Worm (Caenorhabditis elegans) whole organism, L4 larva: Measurements from ENCODE around the gene T26G10.1.
A peak's percentile ranks its signal among the peaks of the same experiment; 100 is the strongest.

Experiments used
- F26F4.8 ChIP-seq: fragments of 200-800 bp; sonication (Bioruptor generic); conservative IDR thresholded peaks from 2 replicates; pipeline ENCODE4 v1.3.6; 2022; ENCODE audit warnings: missing genetic modification characterization, missing compliant biosample characterization
- F37D6.2 ChIP-seq: sonication (generic microtip); optimal IDR thresholded peaks from 2 replicates; lab custom pipeline; 2016; ENCODE audit warnings: mild to moderate bottlenecking, missing genetic modification characterization, missing compliant biosample characterization
- R02D3.7 ChIP-seq: fragments of 150-350 bp; sonication (generic microtip); optimal IDR thresholded peaks from 3 replicates; lab custom pipeline; 2014; ENCODE audit warnings: missing biosample characterization, missing genetic modification characterization
- T20F7.1 ChIP-seq: fragments of 200-800 bp; sonication (Bioruptor generic); optimal IDR thresholded peaks from 2 replicates; lab custom pipeline; 2018; ENCODE audit warnings: mild to moderate bottlenecking, missing genetic modification characterization, missing compliant biosample characterization
- ZK337.2 ChIP-seq: fragments of 200-800 bp; sonication (Bioruptor generic); IDR thresholded peaks from 2 replicates; pipeline ENCODE4 v1.3.6; 2022; ENCODE audit warnings: missing genetic modification reagents, missing genetic modification characterization, missing compliant biosample characterization
- ZK546.5 ChIP-seq, 2 experiments: sonication (generic microtip); optimal IDR thresholded peaks; 2 replicates each; lab custom pipeline; 2017; ENCODE audit warnings: missing biosample characterization in 2 of 2, missing genetic modification characterization in 2 of 2
- aha-1 ChIP-seq: fragments of 150-350 bp; peaks from one replicate; lab custom pipeline; 2014; ENCODE audit warnings: missing biosample characterization, missing genetic modification characterization
- ama-1 ChIP-seq: fragments of 150-350 bp; optimal IDR thresholded peaks from 2 replicates; lab custom pipeline; 2014; ENCODE audit warnings: inconsistent platforms, mixed read lengths
- ceh-20 ChIP-seq: fragments of 200-800 bp; sonication (Bioruptor generic); IDR thresholded peaks from 2 replicates; pipeline ENCODE4 v1.3.6; 2022; ENCODE audit warnings: missing genetic modification reagents, missing genetic modification characterization, missing compliant biosample characterization
- ceh-28 ChIP-seq: fragments of 150-350 bp; optimal IDR thresholded peaks from 2 replicates; lab custom pipeline; 2014; ENCODE audit warnings: missing biosample characterization, missing genetic modification reagents, missing genetic modification characterization
- ceh-32 ChIP-seq: sonication (generic microtip); optimal IDR thresholded peaks from 2 replicates; lab custom pipeline; 2016; ENCODE audit warnings: mild to moderate bottlenecking, missing genetic modification characterization, missing compliant biosample characterization; ENCODE audit not compliant: poor library complexity
- ceh-62 ChIP-seq: sonication (generic microtip); optimal IDR thresholded peaks from 2 replicates; lab custom pipeline; 2017; ENCODE audit warnings: missing biosample characterization, missing genetic modification characterization
- ceh-82 ChIP-seq: sonication (generic microtip); optimal IDR thresholded peaks from 2 replicates; lab custom pipeline; 2017; ENCODE audit warnings: missing biosample characterization, missing genetic modification characterization
- ces-1 ChIP-seq: fragments of 150-350 bp; sonication (generic microtip); optimal IDR thresholded peaks from 4 replicates; lab custom pipeline; 2014; ENCODE audit warnings: missing biosample characterization, missing genetic modification reagents, missing genetic modification characterization
- daf-12 ChIP-seq: fragments of 150-350 bp; optimal IDR thresholded peaks from 2 replicates; lab custom pipeline; 2014; ENCODE audit warnings: missing biosample characterization, missing genetic modification reagents, missing genetic modification characterization
- daf-8 ChIP-seq: fragments of 200-800 bp; sonication (Bioruptor generic); IDR thresholded peaks from 2 replicates; pipeline ENCODE4 v1.3.6; 2022; ENCODE audit warnings: missing genetic modification characterization, missing compliant biosample characterization
- dmd-6 ChIP-seq: fragments of 200-800 bp; sonication (Bioruptor generic); IDR thresholded peaks from 2 replicates; pipeline ENCODE4 v1.3.6; 2022; ENCODE audit warnings: missing genetic modification reagents, missing genetic modification characterization, missing compliant biosample characterization
- dmd-8 ChIP-seq: fragments of 200-800 bp; sonication (Bioruptor generic); IDR thresholded peaks from 2 replicates; pipeline ENCODE4 v1.3.6; 2022; ENCODE audit warnings: missing genetic modification characterization, missing compliant biosample characterization
- dpl-1 ChIP-seq: fragments of 150-350 bp; optimal IDR thresholded peaks from 2 replicates; lab custom pipeline; 2014; ENCODE audit warnings: missing biosample characterization, missing genetic modification reagents, missing genetic modification characterization
- fkh-10 ChIP-seq: fragments of 150-350 bp; optimal IDR thresholded peaks from 2 replicates; lab custom pipeline; 2014; ENCODE audit warnings: missing biosample characterization, missing genetic modification reagents, missing genetic modification characterization
- hif-1 ChIP-seq, 2 experiments: sonication (generic microtip); optimal IDR thresholded peaks; 2 replicates each; lab custom pipeline; 2016 to 2017; ENCODE audit warnings: missing compliant biosample characterization in 2 of 2, missing genetic modification characterization in 2 of 2, missing genetic modification reagents in 2 of 2, missing genotype in 2 of 2, mild to moderate bottlenecking in 1 of 2
- hmg-1.1 ChIP-seq: fragments of 200-800 bp; sonication (Bioruptor generic); IDR thresholded peaks from 2 replicates; pipeline ENCODE4 v1.3.6; 2022; ENCODE audit warnings: missing genetic modification reagents, missing genetic modification characterization, missing compliant biosample characterization
- jun-1 ChIP-seq: fragments of 150-350 bp; optimal IDR thresholded peaks from 2 replicates; lab custom pipeline; 2014; ENCODE audit warnings: missing biosample characterization, missing genetic modification reagents, missing genetic modification characterization
- lin-13 ChIP-seq: fragments of 150-350 bp; optimal IDR thresholded peaks from 2 replicates; lab custom pipeline; 2014; ENCODE audit warnings: missing biosample characterization, missing genetic modification reagents, missing genetic modification characterization
- lin-15B ChIP-seq: fragments of 150-350 bp; sonication (generic microtip); optimal IDR thresholded peaks from 3 replicates; lab custom pipeline; 2014; ENCODE audit warnings: missing biosample characterization, missing genetic modification characterization
- lin-29 ChIP-seq: fragments of 200-800 bp; sonication (Bioruptor generic); IDR thresholded peaks from 2 replicates; pipeline ENCODE4 v1.3.6; 2022; ENCODE audit warnings: missing genetic modification reagents, missing genetic modification characterization, missing compliant biosample characterization
- lin-39 ChIP-seq: fragments of 150-350 bp; optimal IDR thresholded peaks from 2 replicates; lab custom pipeline; 2014; ENCODE audit warnings: missing biosample characterization, missing genetic modification reagents, missing genetic modification characterization
- lir-3 ChIP-seq: sonication (generic microtip); optimal IDR thresholded peaks from 2 replicates; lab custom pipeline; 2016; ENCODE audit warnings: mild to moderate bottlenecking, missing genetic modification characterization, missing compliant biosample characterization
- madf-9 ChIP-seq: fragments of 200-800 bp; sonication (Bioruptor generic); conservative IDR thresholded peaks from 2 replicates; pipeline ENCODE4 v1.3.6; 2022; ENCODE audit warnings: missing genetic modification reagents, missing genetic modification characterization, missing compliant biosample characterization
- mdt-29 ChIP-seq: fragments of 200-800 bp; sonication (Bioruptor generic); IDR thresholded peaks from 2 replicates; pipeline ENCODE4 v1.3.6; 2022; ENCODE audit warnings: missing genetic modification reagents, missing genetic modification characterization, missing compliant biosample characterization
- mes-2 ChIP-seq: sonication (generic microtip); optimal IDR thresholded peaks from 2 replicates; lab custom pipeline; 2016; ENCODE audit warnings: missing genotype, mild to moderate bottlenecking, missing genetic modification characterization, missing compliant biosample characterization; ENCODE audit not compliant: poor library complexity, severe bottlenecking
- mxl-2 ChIP-seq: fragments of 200-800 bp; sonication (Bioruptor generic); conservative IDR thresholded peaks from 2 replicates; pipeline ENCODE4 v1.3.6; 2022; ENCODE audit warnings: missing genetic modification reagents, missing genetic modification characterization, missing compliant biosample characterization
- mxl-3 ChIP-seq: fragments of 200-800 bp; sonication (Bioruptor generic); optimal IDR thresholded peaks from 2 replicates; lab custom pipeline; 2018; ENCODE audit warnings: mild to moderate bottlenecking, missing genetic modification characterization, missing compliant biosample characterization
- nhr-102 ChIP-seq: sonication (generic microtip); optimal IDR thresholded peaks from 2 replicates; lab custom pipeline; 2016; ENCODE audit warnings: mild to moderate bottlenecking, missing genetic modification characterization, moderate library complexity, missing compliant biosample characterization
- nhr-11 ChIP-seq: fragments of 150-350 bp; optimal IDR thresholded peaks from 2 replicates; lab custom pipeline; 2014; ENCODE audit warnings: missing biosample characterization, missing genetic modification characterization
- nhr-111 ChIP-seq: fragments of 200-800 bp; sonication (Bioruptor generic); optimal IDR thresholded peaks from 2 replicates; lab custom pipeline; 2018; ENCODE audit warnings: mild to moderate bottlenecking, missing genetic modification characterization, missing compliant biosample characterization
- nhr-41 ChIP-seq: fragments of 200-800 bp; sonication (Bioruptor generic); IDR thresholded peaks from 2 replicates; pipeline ENCODE4 v1.3.6; 2022; ENCODE audit warnings: missing genetic modification reagents, missing genetic modification characterization, missing compliant biosample characterization
- nhr-42 ChIP-seq: fragments of 200-800 bp; sonication (Bioruptor generic); IDR thresholded peaks from 2 replicates; pipeline ENCODE4 v1.3.6; 2022; ENCODE audit warnings: missing genetic modification characterization, missing compliant biosample characterization
- nhr-48 ChIP-seq: sonication (generic microtip); optimal IDR thresholded peaks from 2 replicates; lab custom pipeline; 2016; ENCODE audit warnings: mild to moderate bottlenecking, missing genetic modification characterization, missing compliant biosample characterization
- nhr-76 ChIP-seq: fragments of 150-350 bp; optimal IDR thresholded peaks from 2 replicates; lab custom pipeline; 2014; ENCODE audit warnings: missing biosample characterization, missing genetic modification characterization
- pqm-1 ChIP-seq: sonication (generic microtip); optimal IDR thresholded peaks from 2 replicates; lab custom pipeline; 2017; ENCODE audit warnings: missing biosample characterization, missing genetic modification characterization
- sdz-12 ChIP-seq: fragments of 200-800 bp; sonication (Bioruptor generic); optimal IDR thresholded peaks from 2 replicates; lab custom pipeline; 2018; ENCODE audit warnings: mild to moderate bottlenecking, missing genetic modification characterization, missing compliant biosample characterization
- snpc-1.2 ChIP-seq: fragments of 200-800 bp; sonication (Bioruptor generic); IDR thresholded peaks from 2 replicates; pipeline ENCODE4 v1.3.6; 2022; ENCODE audit warnings: missing genetic modification reagents, missing genetic modification characterization, missing compliant biosample characterization
- snpc-4 ChIP-seq: fragments of 150-350 bp; optimal IDR thresholded peaks from 2 replicates; lab custom pipeline; 2014; ENCODE audit warnings: missing biosample characterization, missing genetic modification characterization
- spr-1 ChIP-seq: sonication (generic microtip); optimal IDR thresholded peaks from 2 replicates; lab custom pipeline; 2016; ENCODE audit warnings: mild to moderate bottlenecking, missing genetic modification characterization, missing compliant biosample characterization
- unc-130 ChIP-seq: sonication (generic microtip); optimal IDR thresholded peaks from 2 replicates; lab custom pipeline; 2016; ENCODE audit warnings: missing genetic modification reagents, missing genetic modification characterization, missing compliant biosample characterization
- unc-39 ChIP-seq: sonication (generic microtip); optimal IDR thresholded peaks from 2 replicates; lab custom pipeline; 2017; ENCODE audit warnings: missing biosample characterization, missing genetic modification characterization
- unc-62 ChIP-seq, 3 experiments: fragments of 150-350 bp in 1 of 3; sonication (generic microtip); optimal IDR thresholded peaks in 2 of 3; peaks in 1 of 3; 1 replicate in 1 of 3; 2 replicates in 2 of 3; lab custom pipeline; 2014 to 2017; ENCODE audit warnings: missing biosample characterization in 3 of 3, missing genetic modification characterization in 3 of 3, missing genetic modification reagents in 3 of 3, missing genotype in 1 of 3
- vab-7 ChIP-seq: fragments of 200-800 bp; sonication (Bioruptor generic); IDR thresholded peaks from 2 replicates; pipeline ENCODE4 v1.3.6; 2022; ENCODE audit warnings: missing genetic modification reagents, missing genetic modification characterization, missing compliant biosample characterization
- zag-1 ChIP-seq: fragments of 150-350 bp; optimal IDR thresholded peaks from 2 replicates; lab custom pipeline; 2014; ENCODE audit warnings: missing biosample characterization, missing genetic modification characterization
- zip-11 ChIP-seq: fragments of 200-800 bp; sonication (Bioruptor generic); IDR thresholded peaks from 2 replicates; pipeline ENCODE4 v1.3.6; 2022; ENCODE audit warnings: missing genetic modification characterization, missing compliant biosample characterization
- ztf-7 ChIP-seq: fragments of 150-350 bp; optimal IDR thresholded peaks from 2 replicates; lab custom pipeline; 2014; ENCODE audit warnings: missing biosample characterization, missing genetic modification characterization

T26G10.1 gene

ce11 chrIII:9406600-9406999 lies at the start of gene T26G10.1:
T26G10.1 (minus strand) TSS chrIII:9406641.
- no peak for TF ChIP-seq zag-1 (tag; lab: Kevin White, UChicago)
- TF ChIP-seq nhr-48 = no peak
- peak; percentile 88 for TF ChIP-seq aha-1
- TF ChIP-seq mxl-2 (GFP tag; lab: Robert Waterston, UW) = no peak
- TF ChIP-seq ZK337.2 (GFP tag; lab: Robert Waterston, UW) = no peak
- TF ChIP-seq daf-8 (GFP tag; lab: Robert Waterston, UW) = no peak
- TF ChIP-seq mxl-3 (GFP tag; lab: Kevin White, UChicago) = no peak
- peak; percentile 3 for TF ChIP-seq F37D6.2 (tag; lab: Kevin White, UChicago)
- TF ChIP-seq lin-13 (GFP tag; lab: Kevin White, UChicago) = no peak
- no peak for TF ChIP-seq fkh-10 (GFP tag; lab: Kevin White, UChicago)
- no peak for TF ChIP-seq ceh-62 (tag; lab: Kevin White, UChicago)
- no peak for TF ChIP-seq zip-11 (GFP tag; lab: Robert Waterston, UW)
- TF ChIP-seq dpl-1 (GFP tag; lab: Kevin White, UChicago) = peak; percentile 68
- TF ChIP-seq lin-39 (tag; lab: Kevin White, UChicago) = no peak
- peak; percentile 85 for TF ChIP-seq mes-2 (tag; lab: Kevin White, UChicago)
- TF ChIP-seq sdz-12 = no peak
- no peak for TF ChIP-seq nhr-111
- no peak for TF ChIP-seq F26F4.8 (GFP tag; lab: Robert Waterston, UW)
- TF ChIP-seq hmg-1.1 (GFP tag; lab: Robert Waterston, UW) = peak; percentile 71
- peak; percentile 55 for TF ChIP-seq lin-15B
- no peak for TF ChIP-seq ztf-7 (tag; lab: Kevin White, UChicago)
- no peak for TF ChIP-seq ama-1 (lab: Kevin White, UChicago)
- no peak for TF ChIP-seq snpc-4 (tag; lab: Kevin White, UChicago)
- peak; percentile 73 for TF ChIP-seq T20F7.1
- no peak for TF ChIP-seq ZK546.5 (tag; optimal IDR thresholded peaks at IDR 0.05; lab: Kevin White, UChicago)
- TF ChIP-seq hif-1 (tag; optimal IDR thresholded peaks at IDR 0.05; lab: Kevin White, UChicago) = no peak
- no peak for TF ChIP-seq pqm-1 (tag; lab: Kevin White, UChicago)
- no peak for TF ChIP-seq lir-3 (tag; lab: Kevin White, UChicago)
- no peak for TF ChIP-seq nhr-42 (GFP tag; lab: Robert Waterston, UW)
- TF ChIP-seq unc-62 (GFP tag; optimal IDR thresholded peaks at IDR 0.05 in 1 of 2; lab: Kevin White, UChicago) = no peak
- TF ChIP-seq unc-62 (tag; optimal IDR thresholded peaks at IDR 0.05; lab: Kevin White, UChicago) = no peak
- TF ChIP-seq nhr-11 (tag; lab: Kevin White, UChicago) = no peak
- no peak for TF ChIP-seq mdt-29 (GFP tag; lab: Robert Waterston, UW)
- no peak for TF ChIP-seq ceh-82 (tag; lab: Kevin White, UChicago)
- TF ChIP-seq lin-29 = 0 out of 2 replicates have a peak, but pooled peaks have one; percentile 16
- TF ChIP-seq unc-39 (tag; lab: Kevin White, UChicago) = no peak
- TF ChIP-seq ceh-20 (GFP tag; lab: Robert Waterston, UW) = 0 out of 2 replicates have a peak, but pooled peaks have one; percentile 45
- TF ChIP-seq jun-1 (tag; lab: Kevin White, UChicago) = no peak
- TF ChIP-seq R02D3.7 (tag; lab: Kevin White, UChicago) = peak; percentile 85
- no peak for TF ChIP-seq nhr-76
- no peak for TF ChIP-seq snpc-1.2
- 0 out of 2 replicates have a peak, but pooled peaks have one; percentile 42 for TF ChIP-seq madf-9 (GFP tag; lab: Robert Waterston, UW)
- TF ChIP-seq nhr-102 (tag; lab: Kevin White, UChicago) = peak; percentile 39
- peak; percentile 42 for TF ChIP-seq unc-130 (GFP tag; lab: Kevin White, UChicago)
- no peak for TF ChIP-seq ces-1 (GFP tag; lab: Kevin White, UChicago)
- TF ChIP-seq spr-1 (tag; lab: Kevin White, UChicago) = no peak
- no peak for TF ChIP-seq ceh-28 (tag; lab: Kevin White, UChicago)
- no peak for TF ChIP-seq dmd-8 (GFP tag; lab: Robert Waterston, UW)
- peak; percentile 76 for TF ChIP-seq dmd-6 (GFP tag; lab: Robert Waterston, UW)
- TF ChIP-seq nhr-41 (GFP tag; lab: Robert Waterston, UW) = no peak
- no peak for TF ChIP-seq ceh-32 (tag; lab: Kevin White, UChicago)
- TF ChIP-seq daf-12 (tag; lab: Kevin White, UChicago) = no peak
- 0 out of 2 replicates have a peak, but pooled peaks have one; percentile 21 for TF ChIP-seq vab-7
